Fruit fly (Drosophila melanogaster): ENCODE results near the gene Mnt.

The Mnt gene

dm6 chrX:3741611-3742001 is 70.0 kb downstream of the Mnt start:
- no peak for TF ChIP-seq N (GFP tag; optimal IDR thresholded peaks at IDR 0.05)
- no peak for TF ChIP-seq usp (GFP tag; optimal IDR thresholded peaks at IDR 0.05)
- no peak for TF ChIP-seq dl (GFP tag; optimal IDR thresholded peaks at IDR 0.05; ENCODE audit: insufficient read depth in 1 of 2, partially characterized antibody in 2 of 2)
- no peak for TF ChIP-seq jim (GFP tag; optimal IDR thresholded peaks at IDR 0.05)
- no peak for TF ChIP-seq tai (GFP tag; optimal IDR thresholded peaks at IDR 0.05)
- no peak for TF ChIP-seq CG9705 (GFP tag; optimal IDR thresholded peaks at IDR 0.05)
- TF ChIP-seq CrebA (GFP tag; optimal IDR thresholded peaks at IDR 0.05; ENCODE audit: borderline replicate concordance) = no peak

DNA sequence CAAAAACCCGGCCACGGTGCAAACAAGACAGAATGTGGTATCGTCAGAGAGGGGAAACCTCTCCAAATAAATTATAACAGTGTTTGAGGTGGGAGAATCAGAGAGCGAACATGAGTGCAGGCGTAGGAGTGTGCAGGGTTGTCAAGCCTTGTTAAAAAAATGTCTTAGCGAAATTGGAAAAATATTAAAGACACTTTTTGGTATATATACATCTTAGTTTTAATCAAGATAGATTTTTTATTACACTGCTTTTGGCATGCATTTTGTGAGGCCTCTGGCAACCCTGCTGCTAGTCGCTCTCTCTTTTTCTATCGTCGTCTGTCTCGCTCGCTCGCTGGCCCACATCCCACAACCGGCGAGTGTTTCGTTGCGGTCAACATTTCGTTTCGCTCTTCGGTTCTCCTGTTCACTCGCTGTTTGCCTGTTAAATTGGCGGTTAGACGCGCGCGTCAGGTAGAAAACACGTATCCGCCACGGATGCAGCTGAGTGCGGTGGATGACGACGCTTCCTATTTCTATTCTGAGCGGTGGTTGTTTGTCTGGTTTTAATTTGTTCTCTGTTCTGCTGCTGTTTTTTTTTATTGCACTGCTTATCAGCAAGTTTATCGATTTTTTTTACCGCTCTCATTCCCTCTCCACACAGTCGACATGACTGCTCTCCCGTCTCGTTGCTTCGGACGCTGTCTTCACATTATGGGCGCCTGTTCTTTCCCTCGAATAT is 70.6 kb downstream of the Mnt start:
- TF ChIP-seq Hr78 (GFP tag; optimal IDR thresholded peaks at IDR 0.05) (no peak), Hnf4 (GFP tag; optimal IDR thresholded peaks at IDR 0.05) (peak; percentile 99), Dif (GFP tag; optimal IDR thresholded peaks at IDR 0.05; ENCODE audit: partially characterized antibody) (no peak), woc (GFP tag; optimal IDR thresholded peaks at IDR 0.05) (peak; percentile 99), Vsx2 (GFP tag; optimal IDR thresholded peaks at IDR 0.05; ENCODE audit: partially characterized antibody) (peak; percentile 77), fru (GFP tag; optimal IDR thresholded peaks at IDR 0.05) (peak; percentile 100), Sp1 (GFP tag; optimal IDR thresholded peaks at IDR 0.05) (peak; percentile 100), psq (GFP tag; optimal IDR thresholded peaks at IDR 0.05) (peak; percentile 98), jim (GFP tag; optimal IDR thresholded peaks at IDR 0.05) (peak; percentile 96), tai (GFP tag; optimal IDR thresholded peaks at IDR 0.05) (peak; percentile 98), Mio (GFP tag; optimal IDR thresholded peaks at IDR 0.05) (peak; percentile 95), sage (GFP tag; optimal IDR thresholded peaks at IDR 0.05) (peak; percentile 98), GATAd (GFP tag; optimal IDR thresholded peaks at IDR 0.05) (peak; percentile 97), lola (GFP tag; optimal IDR thresholded peaks at IDR 0.05) (no peak), pan (optimal IDR thresholded peaks at IDR 0.05) (no peak), usp (GFP tag; optimal IDR thresholded peaks at IDR 0.05) (no peak), dmrt93B (GFP tag; optimal IDR thresholded peaks at IDR 0.05) (peak; percentile 99), CG9705 (GFP tag; optimal IDR thresholded peaks at IDR 0.05) (peak; percentile 100), Hr83 (GFP tag; optimal IDR thresholded peaks at IDR 0.05; ENCODE audit: poor library complexity, severe bottlenecking) (peak; percentile 98), dl (GFP tag; optimal IDR thresholded peaks at IDR 0.05; ENCODE audit: insufficient read depth in 1 of 2, partially characterized antibody in 2 of 2) (peak in 1 of 2 experiments; percentile 34), h (GFP tag; optimal IDR thresholded peaks at IDR 0.05) (peak; percentile 100), N (GFP tag; optimal IDR thresholded peaks at IDR 0.05) (no peak), CrebA (GFP tag; optimal IDR thresholded peaks at IDR 0.05; ENCODE audit: borderline replicate concordance) (peak; percentile 97), sv (GFP tag; optimal IDR thresholded peaks at IDR 0.05) (peak; percentile 100), CG32264 (GFP tag; optimal IDR thresholded peaks at IDR 0.05) (peak; percentile 98), Dfd (GFP tag; optimal IDR thresholded peaks at IDR 0.05) (peak; percentile 85), foxo (GFP tag; optimal IDR thresholded peaks at IDR 0.05) (peak; percentile 96 to 100), br (GFP tag; optimal IDR thresholded peaks at IDR 0.05) (peak; percentile 99), Abd-B (GFP tag; optimal IDR thresholded peaks at IDR 0.05) (no peak), Myc (optimal IDR thresholded peaks at IDR 0.05) (no peak), Rel (GFP tag; optimal IDR thresholded peaks at IDR 0.05) (peak; percentile 97), Rel (tag; optimal IDR thresholded peaks at IDR 0.05) (peak; percentile 97), HLH106 (tag; optimal IDR thresholded peaks at IDR 0.05) (peak; percentile 100), rgr (GFP tag; optimal IDR thresholded peaks at IDR 0.05) (peak; percentile 100), dsf (GFP tag; optimal IDR thresholded peaks at IDR 0.05; ENCODE audit: borderline replicate concordance) (peak; percentile 96), OdsH (GFP tag; optimal IDR thresholded peaks at IDR 0.05) (peak; percentile 99), brk (GFP tag; optimal IDR thresholded peaks at IDR 0.05) (peak; percentile 98), Jra (GFP tag; optimal IDR thresholded peaks at IDR 0.05) (peak; percentile 98), ey (GFP tag; optimal IDR thresholded peaks at IDR 0.05) (peak; percentile 100)
